Fruit fly (Drosophila melanogaster): ENCODE measurements around the gene CG14641.
A peak's percentile ranks its signal among the peaks of the same experiment; 100 is the strongest.

Gene CG14641

dm6 chr3R:4229137-4229764, 2.9 kb downstream of the CG14641 start, which contains the start of gene DhpD (continued):
- TF ChIP-seq tio (GFP tag; optimal IDR thresholded peaks at IDR 0.05) (peak; percentile 49), CG10543 (GFP tag; optimal IDR thresholded peaks at IDR 0.05) (peak; percentile 53), Fer3 (tag; optimal IDR thresholded peaks at IDR 0.05) (peak; percentile 79), fd96Cb (tag; optimal IDR thresholded peaks at IDR 0.05) (peak; percentile 63), CG43689 (GFP tag; IDR thresholded peaks at IDR 0.05) (peak; percentile 51; the same call in 1 of the 2 replicates), CG10366 (GFP tag; IDR thresholded peaks at IDR 0.05) (peak; percentile 66), HLH3B (GFP tag; IDR thresholded peaks at IDR 0.05) (peak; percentile 76), crol (GFP tag; IDR thresholded peaks at IDR 0.05) (no peak), ERR (GFP tag; optimal IDR thresholded peaks at IDR 0.05) (no peak), Atf3 (GFP tag; optimal IDR thresholded peaks at IDR 0.05) (no peak), Bteb2 (GFP tag; optimal IDR thresholded peaks at IDR 0.05) (peak; percentile 56), CG12942 (GFP tag; optimal IDR thresholded peaks at IDR 0.05) (peak; percentile 61), bigmax (GFP tag; optimal IDR thresholded peaks at IDR 0.05) (no peak), CG4328 (GFP tag; optimal IDR thresholded peaks at IDR 0.05) (peak; percentile 66), Ets97D (GFP tag; optimal IDR thresholded peaks at IDR 0.05) (peak; percentile 54), CG17361 (GFP tag; IDR thresholded peaks at IDR 0.05) (peak; percentile 78), Vsx1 (GFP tag; optimal IDR thresholded peaks at IDR 0.05) (no peak), Gsc (GFP tag; IDR thresholded peaks at IDR 0.05) (no peak), Rfx (GFP tag; IDR thresholded peaks at IDR 0.05) (peak; percentile 92), Six4 (GFP tag; optimal IDR thresholded peaks at IDR 0.05) (peak; percentile 27), CG6765 (GFP tag; optimal IDR thresholded peaks at IDR 0.05) (peak; percentile 44), Dip3 (GFP tag; optimal IDR thresholded peaks at IDR 0.05) (peak; percentile 73), Atf6 (GFP tag; IDR thresholded peaks at IDR 0.05) (peak; percentile 69), Adf1 (GFP tag; IDR thresholded peaks at IDR 0.05) (0 out of 2 replicates have a peak, but pooled peaks have one; percentile 35), D19A (tag; optimal IDR thresholded peaks at IDR 0.05) (peak; percentile 70), danr (GFP tag; IDR thresholded peaks at IDR 0.05) (0 out of 2 replicates have a peak, but pooled peaks have one; percentile 32), ato (GFP tag; IDR thresholded peaks at IDR 0.05; ENCODE audit: partially characterized antibody) (peak; percentile 93), vfl (GFP tag; optimal IDR thresholded peaks at IDR 0.05) (peak; percentile 42), CG7786 (GFP tag; optimal IDR thresholded peaks at IDR 0.05) (peak; percentile 63), CG8290 (GFP tag; optimal IDR thresholded peaks at IDR 0.05) (no peak), CG8290 (tag; optimal IDR thresholded peaks at IDR 0.05) (peak in 1 of 2 experiments; percentile 83), CG12219 (GFP tag; optimal IDR thresholded peaks at IDR 0.05) (peak; percentile 58), CG17328 (GFP tag; IDR thresholded peaks at IDR 0.05) (peak; percentile 80), dpn (GFP tag; optimal IDR thresholded peaks at IDR 0.05) (peak; percentile 55 to 64), CG14667 (GFP tag; IDR thresholded peaks at IDR 0.05) (peak; percentile 54), MBD-R2 (GFP tag; IDR thresholded peaks at IDR 0.05) (peak; percentile 73), bab2 (GFP tag; optimal IDR thresholded peaks at IDR 0.05) (peak; percentile 65), CG3838 (GFP tag; optimal IDR thresholded peaks at IDR 0.05) (no peak), Sin3A (optimal IDR thresholded peaks at IDR 0.05) (no peak), salm (tag; optimal IDR thresholded peaks at IDR 0.05) (no peak), dysf (GFP tag; IDR thresholded peaks at IDR 0.05) (peak; percentile 78), az2 (GFP tag; optimal IDR thresholded peaks at IDR 0.05) (peak; percentile 73), CG12744 (GFP tag; optimal IDR thresholded peaks at IDR 0.05) (peak; percentile 61), CG11723 (GFP tag; optimal IDR thresholded peaks at IDR 0.05) (peak; percentile 16), CG3281 (GFP tag; optimal IDR thresholded peaks at IDR 0.05) (peak; percentile 82), Scr (GFP tag; IDR thresholded peaks at IDR 0.05; ENCODE audit: partially characterized antibody) (peak; percentile 74), CG10462 (GFP tag; optimal IDR thresholded peaks at IDR 0.05) (no peak), CG18011 (GFP tag; optimal IDR thresholded peaks at IDR 0.05) (peak; percentile 43), Sry-β (GFP tag; optimal IDR thresholded peaks at IDR 0.05) (no peak), Hr78 (GFP tag; optimal IDR thresholded peaks at IDR 0.05) (no peak), CG1832 (GFP tag; optimal IDR thresholded peaks at IDR 0.05) (no peak)

Measured in whole organism, embryonic.